Worm (Caenorhabditis elegans): ENCODE data around the gene F46B6.2.

Gene F46B6.2

DNA sequence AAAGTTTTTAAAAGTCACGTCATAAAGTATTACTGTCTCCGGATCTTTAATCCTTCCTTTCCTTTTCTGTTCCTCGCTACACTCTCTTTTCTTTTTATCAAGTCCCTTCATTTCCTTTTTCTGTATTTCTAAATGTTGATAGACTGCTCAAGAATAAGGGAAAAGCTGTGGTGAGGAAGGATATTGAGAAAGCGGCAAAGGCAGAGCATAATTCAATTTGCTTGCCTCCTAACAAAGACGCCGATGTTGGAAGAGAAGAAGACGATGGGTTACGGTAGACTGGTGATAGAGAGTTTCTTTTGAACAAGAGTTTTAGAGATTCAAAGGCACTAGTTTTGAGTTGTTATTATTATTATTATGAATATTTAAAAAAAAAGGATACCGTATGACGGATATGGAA lies 6.5 kb upstream of the F46B6.2 start:
- peak in 1 of 3 experiments; percentile 27 for TF ChIP-seq lin-35 (GFP tag; optimal IDR thresholded peaks at IDR 0.05)
- no peak for TF ChIP-seq Y53G8AR.9 (GFP tag; conservative IDR thresholded peaks at IDR 0.05)
- no peak for TF ChIP-seq tbp1 (GFP tag; optimal IDR thresholded peaks at IDR 0.05)
- no peak for TF ChIP-seq let-526 (GFP tag; IDR thresholded peaks at IDR 0.05)
- TF ChIP-seq nhr-179 (tag; optimal IDR thresholded peaks at IDR 0.05) = no peak
- TF ChIP-seq hmg-20 (GFP tag; IDR thresholded peaks at IDR 0.05) = no peak
- peak; percentile 9 for TF ChIP-seq somi-1 (GFP tag; optimal IDR thresholded peaks at IDR 0.05)
- no peak for TF ChIP-seq ZK185.1 (tag; optimal IDR thresholded peaks at IDR 0.05; ENCODE audit: poor library complexity, severe bottlenecking)
- no peak for TF ChIP-seq nfya-2 (GFP tag; IDR thresholded peaks at IDR 0.05)
- TF ChIP-seq sptf-2 (GFP tag; optimal IDR thresholded peaks at IDR 0.05) = no peak

DNA sequence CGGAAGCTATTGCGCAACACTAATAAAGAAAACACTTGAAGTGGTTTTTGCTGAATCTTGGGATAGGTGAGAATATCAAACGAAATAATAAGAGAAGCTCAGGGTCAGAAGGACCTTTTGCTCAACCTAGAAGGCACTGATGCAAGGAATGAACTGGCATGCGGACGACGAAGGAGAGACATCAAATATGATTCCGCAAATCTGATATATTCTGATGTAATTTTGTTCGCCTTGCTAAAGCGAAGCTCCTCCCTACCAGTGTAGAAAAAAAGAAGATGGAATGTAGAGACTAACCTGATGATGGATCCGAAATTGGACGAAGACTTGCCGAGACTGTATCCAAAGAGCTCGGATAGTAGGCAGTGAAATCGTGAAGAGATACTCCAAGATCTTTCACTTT lies 4.1 kb upstream of the F46B6.2 start:
- TF ChIP-seq efl-1 (GFP tag; optimal IDR thresholded peaks at IDR 0.05) (no peak), pha-4 (tag; optimal IDR thresholded peaks at IDR 0.05) (no peak), hlh-26 (GFP tag; conservative IDR thresholded peaks at IDR 0.05) (no peak), F57A8.1 (GFP tag; optimal IDR thresholded peaks at IDR 0.05) (no peak), ama-1 (optimal IDR thresholded peaks at IDR 0.05) (no peak), ama-1 (GFP tag; optimal IDR thresholded peaks at IDR 0.05) (no peak), ZK185.1 (tag; optimal IDR thresholded peaks at IDR 0.05; ENCODE audit: poor library complexity, severe bottlenecking) (no peak), Y56A3A.18 (GFP tag; IDR thresholded peaks at IDR 0.05) (no peak), lin-35 (GFP tag; optimal IDR thresholded peaks at IDR 0.05) (no peak), somi-1 (GFP tag; optimal IDR thresholded peaks at IDR 0.05) (no peak), F57C9.4 (tag; optimal IDR thresholded peaks at IDR 0.05) (no peak), egrh-3 (GFP tag; IDR thresholded peaks at IDR 0.05) (no peak)

DNA sequence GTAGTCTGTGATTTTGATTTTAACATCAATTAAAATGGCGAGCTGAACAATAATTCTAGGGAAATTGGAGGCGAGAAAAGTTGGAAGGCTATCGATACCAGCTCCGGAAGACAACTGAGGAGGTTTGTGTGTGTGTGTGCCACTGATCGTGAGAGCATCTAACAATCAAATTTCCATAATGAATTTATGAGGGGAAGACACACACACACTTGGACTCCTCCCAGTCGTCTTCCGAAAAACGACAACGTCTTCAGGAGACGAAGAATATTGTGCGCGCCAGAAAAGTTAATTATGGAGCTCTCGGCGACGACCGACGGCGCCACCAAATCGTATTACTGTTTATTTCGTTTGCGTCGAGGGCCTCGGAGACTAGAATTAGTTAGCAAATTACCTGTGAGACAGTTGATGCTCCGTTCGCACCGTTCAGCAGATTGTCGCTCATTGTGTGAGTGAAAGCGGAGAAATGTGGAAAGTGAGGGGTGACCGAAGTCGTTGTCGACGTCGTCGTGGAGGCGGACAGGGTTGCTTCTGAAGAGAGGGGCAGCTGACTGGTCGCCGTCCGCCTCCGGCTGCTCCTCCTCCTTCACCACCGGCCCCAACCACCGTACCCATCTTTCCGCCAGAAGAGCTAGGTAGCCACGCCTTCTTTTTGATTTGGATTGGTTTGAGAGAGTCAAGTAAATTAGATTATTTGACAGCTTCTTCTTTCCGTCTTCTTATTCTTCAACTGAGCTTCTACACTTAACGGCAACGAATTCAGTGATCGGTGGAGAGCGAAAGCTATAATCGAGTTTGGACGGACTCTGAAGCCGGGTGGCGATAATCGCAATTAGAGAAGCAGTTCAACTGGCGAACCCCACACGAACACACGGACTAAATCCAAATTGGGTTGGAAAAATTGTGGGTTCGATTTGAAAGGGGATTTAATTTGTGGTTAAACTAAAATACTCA lies 3.0 kb upstream of the F46B6.2 start, which contains the start of gene unc-42:
Gene unc-42 (minus strand): TSS at position 564 of the 951 bp plus-strand sequence.
- 0 out of 2 replicates have a peak, but pooled peaks have one; percentile 38 for TF ChIP-seq sea-2 (GFP tag; IDR thresholded peaks at IDR 0.05)
- 0 out of 2 replicates have a peak, but pooled peaks have one; percentile 12 for TF ChIP-seq Y95B8A.8 (GFP tag; IDR thresholded peaks at IDR 0.05)
- TF ChIP-seq sdz-38 (tag; optimal IDR thresholded peaks at IDR 0.05) = no peak
- TF ChIP-seq bed-2 (GFP tag; IDR thresholded peaks at IDR 0.05) = no peak
- TF ChIP-seq egrh-3 (GFP tag; IDR thresholded peaks at IDR 0.05) = peak; percentile 81
- TF ChIP-seq zfh-2 (GFP tag; conservative IDR thresholded peaks at IDR 0.05) = peak; percentile 98
- TF ChIP-seq somi-1 (GFP tag; optimal IDR thresholded peaks at IDR 0.05) = peak; percentile 17

DNA sequence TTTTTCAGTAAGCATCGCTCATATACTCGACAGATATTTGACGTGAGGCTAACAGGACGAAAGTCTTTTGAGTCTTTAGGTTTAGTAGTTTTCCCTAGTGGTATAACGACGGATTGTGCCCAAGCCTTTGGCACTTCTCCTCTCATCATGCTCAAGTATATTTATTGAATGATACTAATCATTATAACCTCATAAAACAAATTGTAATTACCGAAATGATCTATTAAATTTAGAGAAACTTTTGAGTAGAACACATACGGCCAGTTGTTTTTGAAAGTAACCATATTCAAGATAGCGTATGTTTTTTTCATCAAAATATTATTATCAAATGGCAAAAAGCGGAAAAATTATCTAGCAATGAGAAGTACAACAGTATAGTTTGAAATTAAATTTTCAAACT lies 774 bp upstream of the F46B6.2 start:
- TF ChIP-seq F22D6.2 (tag; optimal IDR thresholded peaks at IDR 0.05) (no peak), tbp1 (GFP tag; optimal IDR thresholded peaks at IDR 0.05) (no peak), attf-5 (GFP tag; optimal IDR thresholded peaks at IDR 0.05) (no peak), hmg-1.2 (GFP tag; IDR thresholded peaks at IDR 0.05) (no peak), ztf-25 (GFP tag; IDR thresholded peaks at IDR 0.05) (no peak), attf-6 (GFP tag; IDR thresholded peaks at IDR 0.05) (no peak), ceh-79 (tag; optimal IDR thresholded peaks at IDR 0.05) (no peak), bed-1 (GFP tag; IDR thresholded peaks at IDR 0.05) (no peak), nhr-80 (tag; optimal IDR thresholded peaks at IDR 0.05) (no peak), rpc-1 (optimal IDR thresholded peaks at IDR 0.05) (no peak), rpc-1 (tag; optimal IDR thresholded peaks at IDR 0.05) (no peak), Y79H2A.3 (GFP tag; conservative IDR thresholded peaks at IDR 0.05) (no peak), ccch-3 (GFP tag; optimal IDR thresholded peaks at IDR 0.05) (no peak), F33H1.4 (GFP tag; IDR thresholded peaks at IDR 0.05) (no peak), nfya-2 (GFP tag; IDR thresholded peaks at IDR 0.05) (no peak), let-526 (GFP tag; IDR thresholded peaks at IDR 0.05) (no peak), unc-130 (GFP tag; optimal IDR thresholded peaks at IDR 0.05) (no peak), snpc-1.3 (tag; optimal IDR thresholded peaks at IDR 0.05; ENCODE audit: insufficient read depth) (no peak), K12H6.12 (tag; optimal IDR thresholded peaks at IDR 0.05) (no peak), ztf-18 (tag; optimal IDR thresholded peaks at IDR 0.05) (no peak), dpff-1 (tag; optimal IDR thresholded peaks at IDR 0.05) (no peak)
